Fruit fly (Drosophila melanogaster): ENCODE results near the gene CG32066.

- no peak for TF ChIP-seq CG8478 (optimal IDR thresholded peaks at IDR 0.05)
- TF ChIP-seq pan (optimal IDR thresholded peaks at IDR 0.05), result no peak
- TF ChIP-seq psq (optimal IDR thresholded peaks at IDR 0.05), result no peak
Measured at dm6 chr3L:10665433-10666150, 4.8 kb upstream of the CG32066 start.

Measured in whole organism.